Worm (Caenorhabditis elegans): ENCODE measurements around the gene F58A4.6.

- TF ChIP-seq let-526 (GFP tag; IDR thresholded peaks at IDR 0.05) (no peak), lsl-1 (GFP tag; optimal IDR thresholded peaks at IDR 0.05) (peak; percentile 96), ztf-28 (GFP tag; IDR thresholded peaks at IDR 0.05) (peak; percentile 94), attf-3 (GFP tag; conservative IDR thresholded peaks at IDR 0.05) (peak; percentile 72)
Observed at ce11 chrIII:9616933-9617332, 2.7 kb downstream of the F58A4.6 start.

All from whole organism, young adult.